Worm (Caenorhabditis elegans): ENCODE measurements around the gene ZK616.5.
A peak's percentile ranks its signal among the peaks of the same experiment; 100 is the strongest.

ZK616.5 gene

DNA sequence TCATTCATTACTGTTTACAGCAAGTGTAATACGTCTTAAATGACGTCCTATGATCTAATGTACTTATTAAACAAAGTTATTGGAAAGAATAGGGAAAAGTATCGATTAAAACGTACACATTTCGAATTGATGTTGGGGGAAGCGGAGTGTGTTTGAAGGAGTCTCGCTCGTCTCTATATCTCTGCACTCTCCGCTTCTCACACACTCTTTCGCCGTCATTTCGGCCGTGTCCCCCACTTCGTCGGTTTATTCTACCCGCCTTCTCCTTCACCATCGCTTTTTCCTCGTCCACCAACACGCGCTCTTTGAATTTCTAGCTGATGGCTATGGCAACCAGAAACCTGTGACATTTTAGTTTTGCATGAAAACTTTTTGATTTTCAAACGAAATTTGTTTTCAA, 22.9 kb upstream of the ZK616.5 start (continued):
- peak; percentile 8 for TF ChIP-seq lin-15B (tag; optimal IDR thresholded peaks at IDR 0.05)
- TF ChIP-seq vab-15 (tag; optimal IDR thresholded peaks at IDR 0.05), result no peak
- no peak for TF ChIP-seq fos-1 (tag; optimal IDR thresholded peaks at IDR 0.05)

DNA sequence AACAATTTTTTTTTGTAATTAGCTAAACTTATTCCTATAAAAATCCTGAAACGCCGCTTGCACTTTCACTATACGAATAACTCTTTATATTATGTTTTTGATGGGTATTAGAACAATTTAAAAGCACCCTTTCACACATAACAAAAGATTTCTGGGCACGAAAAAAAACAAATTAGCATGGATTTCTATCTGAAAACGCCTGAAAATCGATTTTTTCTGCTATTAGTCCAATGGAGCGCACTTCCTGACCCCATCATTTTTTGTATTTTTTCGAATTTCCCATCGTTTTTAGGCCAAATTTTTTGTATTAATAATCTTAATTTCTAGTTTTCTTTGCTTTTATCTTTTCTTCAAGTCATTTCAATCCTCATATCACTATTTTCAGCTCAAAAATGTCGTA, 22.3 kb upstream of the ZK616.5 start, which contains the start of gene F41H10.3:
Gene F41H10.3 (plus strand): TSS at position 388 of the 400 bp plus-strand sequence.
- TF ChIP-seq efl-1 (optimal IDR thresholded peaks at IDR 0.05) (peak in 1 of 2 experiments; percentile 6), efl-1 (GFP tag; optimal IDR thresholded peaks at IDR 0.05 in 1 of 2) (peak; percentile 4 to 59), egl-13 (tag; optimal IDR thresholded peaks at IDR 0.05) (no peak), egl-27 (tag; optimal IDR thresholded peaks at IDR 0.05) (no peak), irx-1 (tag; optimal IDR thresholded peaks at IDR 0.05) (peak; percentile 2)

DNA sequence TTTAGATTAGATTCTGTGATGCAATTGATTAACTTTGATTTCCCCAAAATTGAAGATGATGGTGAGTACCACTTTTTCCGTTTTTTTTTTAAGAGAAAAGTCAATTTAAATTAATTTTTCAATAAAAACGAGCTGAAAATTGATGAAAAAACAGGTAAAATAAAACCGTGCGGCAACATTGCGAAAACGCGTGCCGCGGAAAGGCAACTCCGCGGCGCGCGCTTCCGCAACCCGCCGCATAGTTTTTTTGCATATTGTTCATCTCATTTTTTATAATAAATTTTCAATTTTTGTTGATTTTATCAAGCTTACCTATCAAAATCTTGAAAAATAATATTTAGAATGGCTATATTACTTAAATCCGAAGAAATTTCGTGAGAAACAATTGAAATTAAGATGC, 20.8 kb upstream of the ZK616.5 start:
- TF ChIP-seq dpl-1 (GFP tag; optimal IDR thresholded peaks at IDR 0.05) (no peak), lin-13 (GFP tag; optimal IDR thresholded peaks at IDR 0.05) (no peak), ztf-4 (tag; optimal IDR thresholded peaks at IDR 0.05) (no peak), egl-27 (tag; optimal IDR thresholded peaks at IDR 0.05) (no peak), fkh-10 (GFP tag; optimal IDR thresholded peaks at IDR 0.05) (no peak), elt-2 (tag; optimal IDR thresholded peaks at IDR 0.05) (no peak), vab-15 (tag; optimal IDR thresholded peaks at IDR 0.05) (no peak), nhr-47 (tag; optimal IDR thresholded peaks at IDR 0.05) (no peak), zip-4 (GFP tag; optimal IDR thresholded peaks at IDR 0.05) (no peak), irx-1 (tag; optimal IDR thresholded peaks at IDR 0.05) (no peak), snu-23 (GFP tag; optimal IDR thresholded peaks at IDR 0.05) (no peak), hpl-2 (GFP tag; optimal IDR thresholded peaks at IDR 0.05) (no peak), mdl-1 (tag; optimal IDR thresholded peaks at IDR 0.05) (no peak), ceh-90 (tag; optimal IDR thresholded peaks at IDR 0.05) (no peak), fkh-8 (tag; optimal IDR thresholded peaks at IDR 0.05) (no peak), C04F5.9 (tag; optimal IDR thresholded peaks at IDR 0.05) (no peak), tbx-2 (tag; optimal IDR thresholded peaks at IDR 0.05) (no peak)

DNA sequence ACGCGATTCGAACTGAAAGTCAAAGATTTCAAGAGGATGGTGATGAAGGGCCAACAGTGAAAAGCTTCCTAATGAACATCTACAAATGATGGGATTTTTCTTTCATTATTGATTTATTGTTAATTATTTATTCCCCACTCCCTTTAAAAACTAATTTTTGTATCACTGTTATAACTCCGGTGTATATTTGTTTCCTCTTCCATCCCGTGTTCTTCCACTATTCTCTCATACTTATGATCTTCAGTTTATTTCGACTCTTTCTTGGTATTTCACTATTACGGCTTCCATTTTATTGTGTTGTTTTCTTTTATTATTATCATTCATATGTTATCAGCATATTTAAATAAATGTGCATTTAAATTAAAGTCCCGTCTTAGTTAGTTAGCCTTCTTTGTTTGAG, 17.4 kb upstream of the ZK616.5 start:
- TF ChIP-seq nhr-19 (GFP tag; conservative IDR thresholded peaks at IDR 0.05) (no peak), swsn-7 (tag; optimal IDR thresholded peaks at IDR 0.05) (no peak), nhr-47 (tag; optimal IDR thresholded peaks at IDR 0.05) (no peak), blmp-1 (tag; optimal IDR thresholded peaks at IDR 0.05) (no peak), fkh-10 (GFP tag; optimal IDR thresholded peaks at IDR 0.05) (no peak), ces-1 (GFP tag; optimal IDR thresholded peaks at IDR 0.05) (no peak), ama-1 (optimal IDR thresholded peaks at IDR 0.05) (no peak), elt-3 (tag; optimal IDR thresholded peaks at IDR 0.05) (no peak)

DNA sequence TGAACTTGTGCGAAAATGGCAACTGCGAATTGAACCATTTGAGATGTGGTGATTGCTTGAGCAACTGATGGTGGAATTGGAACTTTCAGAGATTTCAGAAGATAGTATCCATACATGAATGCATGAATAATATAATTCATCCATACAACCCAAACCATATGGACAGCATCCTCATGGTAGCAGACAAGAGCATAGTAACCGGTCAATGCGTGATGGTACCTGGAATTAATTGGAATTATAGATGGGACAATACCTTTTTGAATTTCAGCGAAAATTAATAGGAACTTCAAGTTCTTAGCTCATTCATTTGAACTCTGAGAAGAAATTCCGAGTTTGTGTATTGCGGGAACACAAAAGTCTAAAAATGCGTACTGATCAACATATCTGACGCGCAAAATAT, 16.8 kb upstream of the ZK616.5 start:
- TF ChIP-seq egl-27 (tag; optimal IDR thresholded peaks at IDR 0.05), result no peak
- TF ChIP-seq fkh-4 (tag; optimal IDR thresholded peaks at IDR 0.05; ENCODE audit: borderline replicate concordance), result no peak
- no peak for TF ChIP-seq mep-1 (tag; optimal IDR thresholded peaks at IDR 0.05)
- no peak for TF ChIP-seq grh-1 (GFP tag; IDR thresholded peaks at IDR 0.05)
- no peak for TF ChIP-seq nhr-11 (tag; optimal IDR thresholded peaks at IDR 0.05)

DNA sequence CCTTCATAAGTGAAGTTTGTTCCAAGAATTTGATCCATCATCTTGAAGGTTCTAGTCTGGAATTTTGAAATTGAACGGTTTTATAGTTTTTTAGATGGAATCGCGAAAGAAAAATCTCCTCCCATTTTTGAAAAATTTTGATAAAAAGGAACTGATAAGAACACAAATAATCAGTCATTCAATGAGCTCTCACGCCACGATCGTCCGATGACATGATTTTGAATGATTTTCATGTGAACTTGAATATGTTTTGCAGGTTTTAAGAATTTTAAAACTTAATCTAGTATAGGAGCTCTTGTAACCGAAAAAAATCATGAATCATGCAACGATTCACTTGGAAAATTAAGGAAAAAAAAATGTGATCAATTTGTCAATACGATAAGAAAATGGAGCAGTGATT, 14.7 kb upstream of the ZK616.5 start, which contains the start of gene elo-5:
Gene elo-5 (minus strand): TSS at position 56 of the 400 bp plus-strand sequence.
- no peak for TF ChIP-seq C34B4.2 (tag; optimal IDR thresholded peaks at IDR 0.05)
- no peak for TF ChIP-seq irx-1 (tag; optimal IDR thresholded peaks at IDR 0.05)
- TF ChIP-seq efl-3 (GFP tag; optimal IDR thresholded peaks at IDR 0.05), result no peak
- peak; percentile 55 for TF ChIP-seq elt-2 (tag; optimal IDR thresholded peaks at IDR 0.05)
- TF ChIP-seq lsy-2 (tag; optimal IDR thresholded peaks at IDR 0.05), result no peak
